Worm (Caenorhabditis elegans) whole organism, L4/young adult: ENCODE results near the gene F36H12.4.
"Not testable (repeated sequence)": the region's sequence is repeated elsewhere in the genome, so short reads cannot be mapped to it uniquely, and the experiment has no call there.

ENCODE experiments used
- W03F9.2 ChIP-seq: fragments of 150-350 bp; optimal IDR thresholded peaks from 2 replicates; lab custom pipeline; 2014; ENCODE audit warnings: missing biosample characterization, missing genetic modification characterization
- dao-5 ChIP-seq: sonication (generic microtip); optimal IDR thresholded peaks from 2 replicates; lab custom pipeline; 2016; ENCODE audit warnings: missing genotype, missing genetic modification characterization, moderate library complexity, missing compliant biosample characterization
- him-1 ChIP-seq: sonication (generic microtip); optimal IDR thresholded peaks from 2 replicates; lab custom pipeline; 2016; ENCODE audit warnings: missing genotype, missing genetic modification reagents, missing genetic modification characterization, missing compliant biosample characterization

The F36H12.4 gene

ce11 chrIV:5308046-5308643 lies 39.2 kb downstream of the F36H12.4 start, which contains the start of the genes ZK354.9 and msp-58:
TSS of gene ZK354.9 (minus strand) at chrIV:5308146.
TSS of gene msp-58 (plus strand) at chrIV:5308593.
- TF ChIP-seq W03F9.2 (tag; lab: Kevin White, UChicago); dao-5; him-1: not testable (repeated sequence)

- TF ChIP-seq dao-5 (no peak), him-1 (no peak), W03F9.2 (tag; lab: Kevin White, UChicago) (no peak)
These were observed 40.8 kb downstream of the F36H12.4 start, which contains the start of gene ZK354.3 for ce11 chrIV:5309742-5310141. TSS of gene ZK354.3 (plus strand) at chrIV:5310042.

- not testable (repeated sequence) for TF ChIP-seq W03F9.2 (tag; lab: Kevin White, UChicago); dao-5; him-1
These were observed 44.1 kb downstream of the F36H12.4 start, which contains the start of the genes msp-59 and ZK354.2 for ce11 chrIV:5313011-5313410. TSS of gene msp-59 (minus strand) at chrIV:5313111. TSS of gene ZK354.2 (plus strand) at chrIV:5313405.

ce11 chrIV:5316223-5316622 lies 47.3 kb downstream of the F36H12.4 start, which contains the start of gene msp-65:
TSS of gene msp-65 (plus strand) at chrIV:5316523.
- TF ChIP-seq W03F9.2 (tag; lab: Kevin White, UChicago); dao-5; him-1: not testable (repeated sequence)

ce11 chrIV:5317106-5317505 lies 48.2 kb downstream of the F36H12.4 start:
- TF ChIP-seq dao-5 = no peak
- no peak for TF ChIP-seq him-1
- no peak for TF ChIP-seq W03F9.2 (tag; lab: Kevin White, UChicago)

ce11 chrIV:5318835-5319303 lies 50.0 kb downstream of the F36H12.4 start, which contains the start of gene slc-46A:
TSS of gene slc-46A (plus strand) at chrIV:5319253.
- no peak for TF ChIP-seq him-1
- TF ChIP-seq dao-5 = no peak
- TF ChIP-seq W03F9.2 (tag; lab: Kevin White, UChicago) = no peak
